Worm (Caenorhabditis elegans) whole organism, mixed stage, embryonic: ENCODE data around the gene K11D12.13.

Experiments
- blmp-1 ChIP-seq: fragments of 150-350 bp; optimal IDR thresholded peaks from 2 replicates; lab custom pipeline; 2014; ENCODE audit warnings: missing biosample characterization, missing genetic modification characterization
- cnd-1 ChIP-seq: fragments of 200-800 bp; sonication (Bioruptor generic); optimal IDR thresholded peaks from 2 replicates; lab custom pipeline; 2018; ENCODE audit warnings: mild to moderate bottlenecking, missing genetic modification characterization, missing compliant biosample characterization
- lsy-2 ChIP-seq: fragments of 150-350 bp; optimal IDR thresholded peaks from 2 replicates; lab custom pipeline; 2014; ENCODE audit warnings: missing biosample characterization, missing genetic modification characterization
- nhr-28 ChIP-seq: fragments of 150-350 bp; optimal IDR thresholded peaks from 2 replicates; lab custom pipeline; 2014; ENCODE audit warnings: missing biosample characterization, missing genetic modification characterization
- nhr-76 ChIP-seq: sonication (generic microtip); optimal IDR thresholded peaks from 2 replicates; lab custom pipeline; 2017; ENCODE audit warnings: missing biosample characterization, missing genetic modification characterization
- sptf-1 ChIP-seq: sonication (generic microtip); optimal IDR thresholded peaks from 2 replicates; lab custom pipeline; 2017; ENCODE audit warnings: mild to moderate bottlenecking, missing genetic modification characterization, moderate library complexity, missing compliant biosample characterization
- unc-120 ChIP-seq: sonication (generic microtip); optimal IDR thresholded peaks from 2 replicates; lab custom pipeline; 2017; ENCODE audit warnings: missing genetic modification characterization, missing compliant biosample characterization; ENCODE audit not compliant: poor library complexity, severe bottlenecking
- unc-62 ChIP-seq: fragments of 150-350 bp; optimal IDR thresholded peaks from 2 replicates; lab custom pipeline; 2014; ENCODE audit warnings: missing biosample characterization, missing genetic modification reagents, missing genetic modification characterization

DNA sequence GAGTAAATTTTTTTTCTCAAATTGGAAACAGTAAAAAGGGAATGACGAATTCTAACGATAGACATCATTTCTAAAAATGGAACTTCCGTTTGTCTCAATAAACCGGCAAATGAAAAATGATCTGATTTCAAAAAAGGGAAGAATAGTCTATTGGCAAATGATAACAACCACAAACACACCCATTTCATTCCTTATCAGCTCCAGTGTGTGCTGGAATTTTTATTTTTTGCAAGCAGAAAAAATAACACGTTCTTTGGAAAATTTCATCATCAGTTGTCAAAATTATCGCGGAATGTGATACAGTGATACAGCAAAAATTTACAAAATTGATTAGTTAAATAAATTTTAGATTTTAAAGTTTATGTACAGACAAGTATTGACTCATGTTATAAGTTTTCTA lies 34.2 kb downstream of the K11D12.13 start:
- no peak for TF ChIP-seq cnd-1 (tag; lab: Kevin White, UChicago)
- TF ChIP-seq lsy-2 (tag; lab: Kevin White, UChicago): no peak
- no peak for TF ChIP-seq unc-62 (GFP tag; lab: Kevin White, UChicago)
- no peak for TF ChIP-seq nhr-28 (tag; lab: Kevin White, UChicago)
- no peak for TF ChIP-seq blmp-1 (tag; lab: Kevin White, UChicago)
- no peak for TF ChIP-seq nhr-76
- TF ChIP-seq sptf-1: no peak
- TF ChIP-seq unc-120 (tag; lab: Kevin White, UChicago): no peak
